Worm (Caenorhabditis elegans): ENCODE measurements around the gene sms-5.
A peak's percentile ranks its signal among the peaks of the same experiment; 100 is the strongest.
"Not testable (repeated sequence)": the region's sequence is repeated elsewhere in the genome, so short reads cannot be mapped to it uniquely, and the experiment has no call there.

The sms-5 gene

DNA sequence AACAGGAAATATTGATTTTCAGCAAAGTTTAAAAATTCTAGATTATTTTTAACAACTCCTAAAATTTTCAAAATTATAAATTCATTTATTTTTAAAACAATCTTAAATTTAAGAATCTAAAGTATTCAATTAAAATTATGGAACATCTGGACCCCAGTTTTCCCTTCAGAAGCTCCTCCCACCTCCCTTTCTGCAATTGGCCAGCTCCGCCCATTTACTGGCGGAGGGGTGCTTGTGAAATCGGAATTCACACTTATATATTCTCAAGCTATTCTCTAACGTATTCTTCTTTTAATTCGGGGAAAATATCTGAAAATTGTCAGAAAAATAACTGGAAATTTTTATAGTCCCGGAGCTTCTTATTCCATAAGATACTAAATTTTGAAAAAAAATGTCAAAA, 20.5 kb downstream of the sms-5 start, which contains the start of gene mab-9:
TSS of gene mab-9 (plus strand) at position 260 of the 400 bp plus-strand sequence.
- no peak for TF ChIP-seq M03D4.4 (tag; optimal IDR thresholded peaks at IDR 0.05)
- no peak for TF ChIP-seq lin-32 (GFP tag; optimal IDR thresholded peaks at IDR 0.05)
- no peak for TF ChIP-seq cnd-1 (tag; optimal IDR thresholded peaks at IDR 0.05)
- no peak for TF ChIP-seq unc-120 (tag; optimal IDR thresholded peaks at IDR 0.05; ENCODE audit: poor library complexity, severe bottlenecking)
- no peak for TF ChIP-seq lsy-2 (tag; optimal IDR thresholded peaks at IDR 0.05)
- no peak for TF ChIP-seq nhr-237 (tag; optimal IDR thresholded peaks at IDR 0.05)
- no peak for TF ChIP-seq pha-4 (tag; optimal IDR thresholded peaks at IDR 0.05)
- no peak for TF ChIP-seq tbx-8 (GFP tag; optimal IDR thresholded peaks at IDR 0.05)
- no peak for TF ChIP-seq unc-62 (GFP tag; optimal IDR thresholded peaks at IDR 0.05)
- no peak for TF ChIP-seq drap-1 (GFP tag; optimal IDR thresholded peaks at IDR 0.05)
- TF ChIP-seq ham-2 (GFP tag; optimal IDR thresholded peaks at IDR 0.05): no peak
- no peak for TF ChIP-seq lin-13 (tag; optimal IDR thresholded peaks at IDR 0.05)
- no peak for TF ChIP-seq nhr-28 (tag; optimal IDR thresholded peaks at IDR 0.05)
- no peak for TF ChIP-seq flh-1 (GFP tag; optimal IDR thresholded peaks at IDR 0.05)

DNA sequence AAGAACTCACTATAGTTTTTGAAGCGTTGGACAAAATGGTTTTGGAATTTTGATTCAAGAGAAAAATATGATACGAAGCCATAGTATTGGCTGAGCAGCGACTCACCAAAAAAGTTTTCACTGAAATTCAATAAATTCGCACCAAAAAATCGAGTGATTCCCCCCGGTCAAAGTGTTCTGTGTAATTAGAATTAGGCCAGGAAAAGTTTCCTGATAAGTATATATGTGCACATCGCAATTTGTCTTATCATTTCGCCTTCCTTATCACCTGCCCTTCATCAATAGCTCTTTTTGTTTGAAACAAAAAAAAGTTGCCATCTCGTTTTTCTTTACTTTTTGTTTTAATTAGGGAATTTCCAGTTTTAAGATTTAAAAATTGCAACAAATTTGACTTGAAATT, 26.5 kb downstream of the sms-5 start:
- TF ChIP-seq ces-1 (GFP tag; optimal IDR thresholded peaks at IDR 0.05) (no peak), ztf-11 (tag; optimal IDR thresholded peaks at IDR 0.05) (no peak), elt-1 (tag; optimal IDR thresholded peaks at IDR 0.05; ENCODE audit: borderline replicate concordance, insufficient read depth) (no peak), lin-32 (GFP tag; optimal IDR thresholded peaks at IDR 0.05) (no peak), snpc-4 (tag; optimal IDR thresholded peaks at IDR 0.05) (no peak), ceh-43 (GFP tag; optimal IDR thresholded peaks at IDR 0.05) (no peak), blmp-1 (tag; optimal IDR thresholded peaks at IDR 0.05) (no peak), nhr-237 (tag; optimal IDR thresholded peaks at IDR 0.05) (no peak), M03D4.4 (tag; optimal IDR thresholded peaks at IDR 0.05) (no peak), lsy-2 (tag; optimal IDR thresholded peaks at IDR 0.05) (no peak), bed-3 (GFP tag; optimal IDR thresholded peaks at IDR 0.05) (no peak), drap-1 (GFP tag; optimal IDR thresholded peaks at IDR 0.05) (no peak), nhr-76 (tag; optimal IDR thresholded peaks at IDR 0.05) (no peak), mep-1 (tag; optimal IDR thresholded peaks at IDR 0.05) (no peak), pha-4 (tag; optimal IDR thresholded peaks at IDR 0.05) (no peak), unc-62 (GFP tag; optimal IDR thresholded peaks at IDR 0.05) (no peak)

DNA sequence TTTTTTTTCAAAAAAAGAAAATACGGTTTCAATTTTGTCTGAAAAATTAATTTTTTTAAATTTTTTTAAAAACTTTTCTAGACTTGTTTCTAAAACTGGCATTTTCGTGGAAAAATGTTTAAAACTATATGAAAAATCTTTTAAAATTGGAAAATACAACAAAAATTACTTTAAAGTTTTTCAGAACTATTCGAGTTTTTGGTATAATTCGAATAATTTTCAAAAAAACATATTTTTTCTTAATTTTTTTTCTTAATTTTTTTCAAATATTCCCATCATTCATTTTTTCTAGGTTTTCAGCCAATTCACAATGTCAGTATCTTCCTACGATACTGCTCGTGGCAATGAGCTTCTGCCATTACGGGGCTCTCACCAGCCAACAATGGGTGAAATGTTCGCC, 27.1 kb downstream of the sms-5 start, which contains the start of gene slc-36.2:
TSS of gene slc-36.2 (plus strand) at position 301 of the 400 bp plus-strand sequence.
- TF ChIP-seq lin-13 (tag; optimal IDR thresholded peaks at IDR 0.05): no peak
- TF ChIP-seq sptf-1 (tag; optimal IDR thresholded peaks at IDR 0.05): no peak
- TF ChIP-seq sem-2 (GFP tag; optimal IDR thresholded peaks at IDR 0.05): no peak
- no peak for TF ChIP-seq ces-1 (GFP tag; optimal IDR thresholded peaks at IDR 0.05)
- TF ChIP-seq flh-1 (GFP tag; optimal IDR thresholded peaks at IDR 0.05): no peak
- no peak for TF ChIP-seq nhr-28 (tag; optimal IDR thresholded peaks at IDR 0.05)
- TF ChIP-seq cnd-1 (tag; optimal IDR thresholded peaks at IDR 0.05): no peak
- no peak for TF ChIP-seq elt-1 (tag; optimal IDR thresholded peaks at IDR 0.05; ENCODE audit: borderline replicate concordance, insufficient read depth)
- TF ChIP-seq hlh-1 (tag; optimal IDR thresholded peaks at IDR 0.05): no peak
- TF ChIP-seq nhr-237 (tag; optimal IDR thresholded peaks at IDR 0.05): no peak
- no peak for TF ChIP-seq nhr-76 (tag; optimal IDR thresholded peaks at IDR 0.05)
- TF ChIP-seq tbx-8 (GFP tag; optimal IDR thresholded peaks at IDR 0.05): no peak
- TF ChIP-seq blmp-1 (tag; optimal IDR thresholded peaks at IDR 0.05): no peak

ce11 chrII:526375-526774, 31.2 kb downstream of the sms-5 start, which contains the start of gene lgc-34:
Gene lgc-34, plus strand, starts transcription at chrII:526574.
- TF ChIP-seq sem-2 (GFP tag; optimal IDR thresholded peaks at IDR 0.05): no peak
- TF ChIP-seq unc-120 (tag; optimal IDR thresholded peaks at IDR 0.05; ENCODE audit: poor library complexity, severe bottlenecking): peak; percentile 35
- TF ChIP-seq hlh-1 (tag; optimal IDR thresholded peaks at IDR 0.05): peak; percentile 95
- TF ChIP-seq lsy-2 (tag; optimal IDR thresholded peaks at IDR 0.05): no peak
- no peak for TF ChIP-seq elt-1 (tag; optimal IDR thresholded peaks at IDR 0.05; ENCODE audit: borderline replicate concordance, insufficient read depth)
- no peak for TF ChIP-seq unc-62 (GFP tag; optimal IDR thresholded peaks at IDR 0.05)
- TF ChIP-seq ceh-43 (GFP tag; optimal IDR thresholded peaks at IDR 0.05): no peak
- TF ChIP-seq cnd-1 (tag; optimal IDR thresholded peaks at IDR 0.05): no peak
- TF ChIP-seq ces-1 (GFP tag; optimal IDR thresholded peaks at IDR 0.05): no peak

ce11 chrII:535226-535625, 40.0 kb downstream of the sms-5 start, which contains the start of gene T27A1.3:
Gene T27A1.3, plus strand, starts transcription at chrII:535526.
- not testable (repeated sequence) for TF ChIP-seq bed-3 (GFP tag; optimal IDR thresholded peaks at IDR 0.05); elt-1 (tag; optimal IDR thresholded peaks at IDR 0.05; ENCODE audit: borderline replicate concordance, insufficient read depth); zip-8 (tag; optimal IDR thresholded peaks at IDR 0.05)

DNA sequence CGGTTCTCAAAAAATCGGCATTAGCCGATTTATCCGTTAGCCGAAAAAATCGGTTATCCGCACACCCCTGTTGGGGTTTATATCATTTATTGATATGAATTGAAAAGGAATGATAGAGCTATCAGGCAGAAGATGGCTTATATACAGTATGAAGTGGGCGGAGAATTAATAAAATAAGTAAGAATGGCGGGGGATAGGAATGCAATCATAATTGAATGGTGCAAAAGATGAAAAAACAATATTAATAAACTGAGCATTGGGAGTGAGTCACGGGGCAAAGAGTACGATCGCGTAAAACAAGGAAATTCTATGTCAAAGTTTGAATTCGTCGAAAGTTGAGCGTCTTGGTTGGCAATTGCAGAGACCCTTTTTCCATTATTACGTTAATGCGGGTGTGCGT, 41.6 kb downstream of the sms-5 start, which contains the start of gene T27A1.2:
TSS of gene T27A1.2 (minus strand) at position 101 of the 400 bp plus-strand sequence.
- TF ChIP-seq nhr-76 (tag; optimal IDR thresholded peaks at IDR 0.05) (no peak), mls-2 (tag; optimal IDR thresholded peaks at IDR 0.05) (no peak), nhr-2 (tag; optimal IDR thresholded peaks at IDR 0.05) (no peak), tbx-8 (GFP tag; optimal IDR thresholded peaks at IDR 0.05) (no peak), elt-1 (tag; optimal IDR thresholded peaks at IDR 0.05; ENCODE audit: borderline replicate concordance, insufficient read depth) (no peak), flh-1 (GFP tag; optimal IDR thresholded peaks at IDR 0.05) (no peak), mab-5 (tag; optimal IDR thresholded peaks at IDR 0.05) (no peak), ceh-83 (GFP tag; optimal IDR thresholded peaks at IDR 0.05) (no peak), unc-39 (tag; optimal IDR thresholded peaks at IDR 0.05) (no peak), bed-3 (GFP tag; optimal IDR thresholded peaks at IDR 0.05) (no peak), unc-120 (tag; optimal IDR thresholded peaks at IDR 0.05; ENCODE audit: poor library complexity, severe bottlenecking) (no peak), cnd-1 (tag; optimal IDR thresholded peaks at IDR 0.05) (no peak), nhr-12 (tag; optimal IDR thresholded peaks at IDR 0.05) (no peak), mep-1 (tag; optimal IDR thresholded peaks at IDR 0.05) (no peak), blmp-1 (tag; optimal IDR thresholded peaks at IDR 0.05) (no peak)

Measured in whole organism, mixed stage, embryonic.